Worm (Caenorhabditis elegans) whole organism, L3 larva: Measurements from ENCODE around the gene K12B6.4.
A peak's percentile ranks its signal among the peaks of the same experiment; 100 is the strongest.

Experiments used
- R02D3.7 ChIP-seq: fragments of 150-350 bp; optimal IDR thresholded peaks from 2 replicates; lab custom pipeline; 2014; ENCODE audit warnings: missing biosample characterization, missing genetic modification characterization
- ZK546.5 ChIP-seq: sonication (generic microtip); optimal IDR thresholded peaks from 2 replicates; lab custom pipeline; 2017; ENCODE audit warnings: missing biosample characterization, missing genetic modification characterization
- aly-2 ChIP-seq: fragments of 150-350 bp; optimal IDR thresholded peaks from 2 replicates; lab custom pipeline; 2014; ENCODE audit warnings: missing biosample characterization, missing genetic modification characterization
- ama-1 ChIP-seq: fragments of 150-350 bp; optimal IDR thresholded peaks from 2 replicates; lab custom pipeline; 2018
- ceh-16 ChIP-seq: sonication (generic microtip); optimal IDR thresholded peaks from 2 replicates; lab custom pipeline; 2017; ENCODE audit warnings: missing biosample characterization, missing genetic modification characterization
- ceh-28 ChIP-seq: fragments of 150-350 bp; optimal IDR thresholded peaks from 2 replicates; lab custom pipeline; 2014; ENCODE audit warnings: missing biosample characterization, missing genetic modification reagents, missing genetic modification characterization
- ceh-82 ChIP-seq: fragments of 150-350 bp; optimal IDR thresholded peaks from 2 replicates; lab custom pipeline; 2014; ENCODE audit warnings: missing biosample characterization, missing genetic modification characterization
- ceh-9 ChIP-seq: sonication (generic microtip); optimal IDR thresholded peaks from 2 replicates; lab custom pipeline; 2018; ENCODE audit warnings: missing biosample characterization, missing genetic modification characterization
- daf-12 ChIP-seq: fragments of 150-350 bp; optimal IDR thresholded peaks from 2 replicates; lab custom pipeline; 2014; ENCODE audit warnings: missing biosample characterization, missing genetic modification reagents, missing genetic modification characterization
- egl-27 ChIP-seq: sonication (generic microtip); optimal IDR thresholded peaks from 4 replicates; lab custom pipeline; 2017; ENCODE audit warnings: missing biosample characterization, missing genetic modification reagents, missing genetic modification characterization
- egl-5 ChIP-seq: fragments of 150-350 bp; optimal IDR thresholded peaks from 2 replicates; lab custom pipeline; 2017; ENCODE audit warnings: missing biosample characterization, missing genetic modification reagents, missing genetic modification characterization, inconsistent platforms
- elt-1 ChIP-seq: fragments of 150-350 bp; optimal IDR thresholded peaks from 2 replicates; lab custom pipeline; 2014; ENCODE audit warnings: missing biosample characterization, missing genetic modification characterization
- elt-2 ChIP-seq: sonication (generic microtip); optimal IDR thresholded peaks from 2 replicates; lab custom pipeline; 2016; ENCODE audit warnings: missing genetic modification reagents, mild to moderate bottlenecking, missing genetic modification characterization, missing compliant biosample characterization
- elt-3 ChIP-seq, 3 experiments: fragments of 150-350 bp in 1 of 3; sonication (generic microtip) in 2 of 3; optimal IDR thresholded peaks; 2 replicates in 2 of 3; 4 replicates in 1 of 3; lab custom pipeline; 2014 to 2017; ENCODE audit warnings: missing biosample characterization in 3 of 3, missing genetic modification characterization in 3 of 3
- eor-1 ChIP-seq, 2 experiments: fragments of 150-350 bp; optimal IDR thresholded peaks; 2 replicates each; lab custom pipeline; 2014 to 2018; ENCODE audit warnings: missing biosample characterization in 2 of 2, missing genetic modification characterization in 2 of 2
- fkh-10 ChIP-seq: sonication (generic microtip); optimal IDR thresholded peaks from 2 replicates; lab custom pipeline; 2017; ENCODE audit warnings: missing biosample characterization, missing genetic modification reagents, missing genetic modification characterization
- fkh-2 ChIP-seq: fragments of 150-350 bp; optimal IDR thresholded peaks from 2 replicates; lab custom pipeline; 2014; ENCODE audit warnings: missing biosample characterization, missing genetic modification reagents, missing genetic modification characterization
- fos-1 ChIP-seq: fragments of 150-350 bp; optimal IDR thresholded peaks from 2 replicates; lab custom pipeline; 2014; ENCODE audit warnings: missing biosample characterization, missing genetic modification characterization
- hmg-11 ChIP-seq: sonication (generic microtip); optimal IDR thresholded peaks from 2 replicates; lab custom pipeline; 2016; ENCODE audit warnings: missing genetic modification characterization, missing compliant biosample characterization
- jun-1 ChIP-seq: fragments of 150-350 bp; optimal IDR thresholded peaks from 2 replicates; lab custom pipeline; 2014; ENCODE audit warnings: missing biosample characterization, missing genetic modification reagents, missing genetic modification characterization
- lin-15B ChIP-seq: fragments of 150-350 bp; optimal IDR thresholded peaks from 2 replicates; lab custom pipeline; 2014; ENCODE audit warnings: missing biosample characterization, missing genetic modification characterization
- lin-39 ChIP-seq: fragments of 150-350 bp; optimal IDR thresholded peaks from 2 replicates; lab custom pipeline; 2018; ENCODE audit warnings: missing biosample characterization, missing genetic modification reagents, missing genetic modification characterization
- lsy-12 ChIP-seq: sonication (generic microtip); optimal IDR thresholded peaks from 2 replicates; lab custom pipeline; 2016; ENCODE audit warnings: mild to moderate bottlenecking, missing genetic modification characterization, missing compliant biosample characterization
- mdl-1 ChIP-seq: fragments of 150-350 bp; optimal IDR thresholded peaks from 2 replicates; lab custom pipeline; 2014; ENCODE audit warnings: missing biosample characterization, missing genetic modification characterization
- mml-1 ChIP-seq: fragments of 150-350 bp; sonication (generic microtip); optimal IDR thresholded peaks from 3 replicates; lab custom pipeline; 2014; ENCODE audit warnings: missing biosample characterization, missing genetic modification characterization
- nfya-1 ChIP-seq: sonication (generic microtip); optimal IDR thresholded peaks from 2 replicates; lab custom pipeline; 2017; ENCODE audit warnings: missing genetic modification characterization, mild to moderate bottlenecking, missing compliant biosample characterization, antibody characterized with exemption, moderate library complexity; ENCODE audit not compliant: insufficient read depth
- nhr-11 ChIP-seq: fragments of 150-350 bp; optimal IDR thresholded peaks from 2 replicates; lab custom pipeline; 2014; ENCODE audit warnings: missing biosample characterization, missing genetic modification characterization
- nhr-12 ChIP-seq: fragments of 150-350 bp; optimal IDR thresholded peaks from 2 replicates; lab custom pipeline; 2014; ENCODE audit warnings: missing biosample characterization, missing genetic modification characterization
- nhr-23 ChIP-seq: fragments of 150-350 bp; optimal IDR thresholded peaks from 2 replicates; lab custom pipeline; 2014; ENCODE audit warnings: missing biosample characterization, missing genetic modification reagents, missing genetic modification characterization
- nhr-237 ChIP-seq: fragments of 150-350 bp; optimal IDR thresholded peaks from 2 replicates; lab custom pipeline; 2014; ENCODE audit warnings: missing biosample characterization, missing genetic modification characterization
- nhr-25 ChIP-seq: sonication (generic microtip); optimal IDR thresholded peaks from 2 replicates; lab custom pipeline; 2017; ENCODE audit warnings: missing biosample characterization, missing genetic modification characterization
- nhr-28 ChIP-seq: fragments of 150-350 bp; optimal IDR thresholded peaks from 2 replicates; lab custom pipeline; 2014; ENCODE audit warnings: missing biosample characterization, missing genetic modification characterization
- nhr-43 ChIP-seq: sonication (generic microtip); optimal IDR thresholded peaks from 2 replicates; lab custom pipeline; 2016; ENCODE audit warnings: mild to moderate bottlenecking, missing genetic modification characterization, missing compliant biosample characterization; ENCODE audit not compliant: poor library complexity, severe bottlenecking
- nhr-76 ChIP-seq: fragments of 150-350 bp; sonication (generic microtip); optimal IDR thresholded peaks from 5 replicates; lab custom pipeline; 2014; ENCODE audit warnings: missing biosample characterization, missing genetic modification characterization
- nhr-77 ChIP-seq: fragments of 150-350 bp; optimal IDR thresholded peaks from 2 replicates; lab custom pipeline; 2014; ENCODE audit warnings: missing biosample characterization, missing genetic modification characterization
- pha-4 ChIP-seq: fragments of 150-350 bp; optimal IDR thresholded peaks from 2 replicates; lab custom pipeline; 2014; ENCODE audit warnings: missing biosample characterization, missing genetic modification reagents, missing genetic modification characterization
- pqm-1 ChIP-seq: fragments of 150-350 bp; optimal IDR thresholded peaks from 2 replicates; lab custom pipeline; 2017; ENCODE audit warnings: missing biosample characterization, missing genetic modification characterization, inconsistent platforms
- sea-2 ChIP-seq: fragments of 150-350 bp; sonication (generic microtip); optimal IDR thresholded peaks from 4 replicates; lab custom pipeline; 2014; ENCODE audit warnings: missing biosample characterization, missing genetic modification reagents, missing genetic modification characterization
- skn-1 ChIP-seq: fragments of 150-350 bp; optimal IDR thresholded peaks from 2 replicates; lab custom pipeline; 2014; ENCODE audit warnings: missing biosample characterization, missing genetic modification characterization
- snpc-4 ChIP-seq: fragments of 150-350 bp; optimal IDR thresholded peaks from 2 replicates; lab custom pipeline; 2014; ENCODE audit warnings: missing biosample characterization, missing genetic modification characterization
- tbx-2 ChIP-seq: sonication (generic microtip); optimal IDR thresholded peaks from 2 replicates; lab custom pipeline; 2016; ENCODE audit warnings: mild to moderate bottlenecking, missing genetic modification characterization, missing compliant biosample characterization
- unc-39 ChIP-seq: sonication (generic microtip); optimal IDR thresholded peaks from 4 replicates; lab custom pipeline; 2017; ENCODE audit warnings: missing biosample characterization, missing genetic modification characterization
- zag-1 ChIP-seq: fragments of 150-350 bp; optimal IDR thresholded peaks from 2 replicates; lab custom pipeline; 2014; ENCODE audit warnings: missing biosample characterization, missing genetic modification characterization
- ztf-11 ChIP-seq: fragments of 150-350 bp; optimal IDR thresholded peaks from 2 replicates; lab custom pipeline; 2014; ENCODE audit warnings: missing biosample characterization, missing genetic modification characterization
- ztf-4 ChIP-seq: fragments of 150-350 bp; optimal IDR thresholded peaks from 2 replicates; lab custom pipeline; 2014; ENCODE audit warnings: missing biosample characterization, missing genetic modification characterization

Gene K12B6.4

DNA sequence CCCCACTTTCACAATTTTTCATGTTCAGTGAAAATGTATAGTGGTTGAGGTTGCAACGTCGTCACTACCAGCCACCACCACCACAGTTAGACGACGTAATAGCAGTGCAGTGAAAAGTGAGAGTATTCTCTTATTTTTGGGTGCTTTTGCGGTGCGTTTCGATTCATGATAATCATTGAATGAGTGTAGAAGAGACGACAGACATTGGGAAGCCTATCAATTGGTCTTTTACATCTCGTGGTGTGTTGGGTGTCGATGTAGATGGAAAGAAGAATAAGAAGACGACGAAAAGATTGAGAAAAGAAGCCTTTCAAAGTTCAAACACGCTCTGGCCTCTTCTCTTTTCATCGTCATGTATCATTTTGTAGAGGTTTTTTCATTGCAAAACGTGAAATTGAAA lies 41.2 kb downstream of the K12B6.4 start:
- TF ChIP-seq eor-1 (tag; optimal IDR thresholded peaks at IDR 0.05; lab: Kevin White, UChicago), result no peak
- TF ChIP-seq egl-5 (tag; lab: Kevin White, UChicago), result no peak
- TF ChIP-seq nfya-1 (tag; lab: Kevin White, UChicago), result peak; percentile 53
- TF ChIP-seq ztf-11 (tag; lab: Kevin White, UChicago), result no peak
- no peak for TF ChIP-seq fkh-2 (tag; lab: Kevin White, UChicago)
- TF ChIP-seq ama-1 (lab: Kevin White, UChicago), result no peak
- TF ChIP-seq nhr-28 (tag; lab: Kevin White, UChicago), result no peak
- TF ChIP-seq nhr-23 (tag; lab: Kevin White, UChicago), result peak; percentile 72
- no peak for TF ChIP-seq daf-12 (tag; lab: Kevin White, UChicago)
- no peak for TF ChIP-seq nhr-12 (tag; lab: Kevin White, UChicago)
- no peak for TF ChIP-seq nhr-237 (tag; lab: Kevin White, UChicago)
- no peak for TF ChIP-seq nhr-11
- TF ChIP-seq nhr-43 (tag; lab: Kevin White, UChicago), result peak; percentile 95
- TF ChIP-seq skn-1 (tag; lab: Kevin White, UChicago), result no peak
- no peak for TF ChIP-seq jun-1 (tag; lab: Kevin White, UChicago)
- TF ChIP-seq elt-1 (tag; lab: Kevin White, UChicago), result no peak
- TF ChIP-seq fos-1, result no peak
- peak; percentile 38 for TF ChIP-seq R02D3.7
- no peak for TF ChIP-seq fkh-10
- no peak for TF ChIP-seq zag-1 (tag; lab: Kevin White, UChicago)
- no peak for TF ChIP-seq lin-15B (tag; lab: Kevin White, UChicago)
- no peak for TF ChIP-seq unc-39 (tag; lab: Kevin White, UChicago)
- TF ChIP-seq nhr-77 (tag; lab: Kevin White, UChicago), result no peak
- peak; percentile 22 for TF ChIP-seq tbx-2 (tag; lab: Kevin White, UChicago)
- peak; percentile 69 for TF ChIP-seq pqm-1 (tag; lab: Kevin White, UChicago)
- no peak for TF ChIP-seq lsy-12 (tag; lab: Kevin White, UChicago)
- no peak for TF ChIP-seq egl-27
- TF ChIP-seq sea-2, result no peak
- TF ChIP-seq ztf-4 (tag; lab: Kevin White, UChicago), result no peak
- TF ChIP-seq snpc-4 (tag; lab: Kevin White, UChicago), result no peak
- TF ChIP-seq nhr-25, result peak; percentile 94
- no peak for TF ChIP-seq nhr-76 (tag; lab: Kevin White, UChicago)
- peak in 2 of 3 experiments; percentile 15 to 74 for TF ChIP-seq elt-3 (tag; optimal IDR thresholded peaks at IDR 0.05; lab: Kevin White, UChicago)
- no peak for TF ChIP-seq ceh-28
- TF ChIP-seq mml-1 (tag; lab: Kevin White, UChicago), result peak; percentile 31
- TF ChIP-seq ceh-16, result no peak
- TF ChIP-seq ceh-9, result no peak
- TF ChIP-seq aly-2 (tag; lab: Kevin White, UChicago), result no peak
- TF ChIP-seq hmg-11 (tag; lab: Kevin White, UChicago), result no peak
- peak; percentile 44 for TF ChIP-seq mdl-1 (tag; lab: Kevin White, UChicago)
- TF ChIP-seq lin-39 (tag; lab: Kevin White, UChicago), result no peak
- TF ChIP-seq pha-4, result no peak
- TF ChIP-seq ZK546.5 (tag; lab: Kevin White, UChicago), result no peak
- TF ChIP-seq ceh-82, result no peak
- TF ChIP-seq elt-2 (tag; lab: Kevin White, UChicago), result peak; percentile 30
- TF ChIP-seq, all 47 proteins: peak for 11

DNA sequence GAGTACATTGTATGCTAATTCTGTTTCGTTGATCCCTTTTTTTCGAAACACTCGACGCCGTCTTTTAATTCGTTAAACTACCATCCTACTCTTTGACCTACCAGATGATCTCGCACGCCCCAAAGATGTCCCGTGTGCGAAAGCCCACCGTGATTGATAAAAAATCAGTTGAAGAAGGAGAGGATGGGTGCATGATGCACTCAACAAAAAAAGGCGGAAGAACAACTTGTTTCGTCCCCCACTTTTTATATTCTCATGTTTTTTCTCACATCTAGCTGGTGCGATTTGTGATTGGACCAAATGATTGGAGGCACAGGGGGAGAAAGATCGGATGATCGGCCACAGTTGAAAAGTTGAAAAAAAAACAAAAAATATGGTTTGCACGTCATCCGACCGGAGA lies 42.7 kb downstream of the K12B6.4 start:
- peak; percentile 42 for TF ChIP-seq nhr-25
- TF ChIP-seq nhr-43 (tag; lab: Kevin White, UChicago), result peak; percentile 77
- peak; percentile 30 for TF ChIP-seq nhr-23 (tag; lab: Kevin White, UChicago)
- peak; percentile 27 for TF ChIP-seq nhr-76 (tag; lab: Kevin White, UChicago)
- no peak for TF ChIP-seq pqm-1 (tag; lab: Kevin White, UChicago)
- TF ChIP-seq mml-1 (tag; lab: Kevin White, UChicago), result no peak
